Worm (Caenorhabditis elegans) whole organism, L4/young adult: ENCODE results near the gene ZK666.2.
"Not testable (repeated sequence)": the region's sequence is repeated elsewhere in the genome, so short reads cannot be mapped to it uniquely, and the experiment has no call there.

Source experiments
- W03F9.2 ChIP-seq: fragments of 150-350 bp; optimal IDR thresholded peaks from 2 replicates; lab custom pipeline; 2014; ENCODE audit warnings: missing biosample characterization, missing genetic modification characterization
- dao-5 ChIP-seq: sonication (generic microtip); optimal IDR thresholded peaks from 2 replicates; lab custom pipeline; 2016; ENCODE audit warnings: missing genotype, missing genetic modification characterization, moderate library complexity, missing compliant biosample characterization
- him-1 ChIP-seq: sonication (generic microtip); optimal IDR thresholded peaks from 2 replicates; lab custom pipeline; 2016; ENCODE audit warnings: missing genotype, missing genetic modification reagents, missing genetic modification characterization, missing compliant biosample characterization

Gene ZK666.2

DNA sequence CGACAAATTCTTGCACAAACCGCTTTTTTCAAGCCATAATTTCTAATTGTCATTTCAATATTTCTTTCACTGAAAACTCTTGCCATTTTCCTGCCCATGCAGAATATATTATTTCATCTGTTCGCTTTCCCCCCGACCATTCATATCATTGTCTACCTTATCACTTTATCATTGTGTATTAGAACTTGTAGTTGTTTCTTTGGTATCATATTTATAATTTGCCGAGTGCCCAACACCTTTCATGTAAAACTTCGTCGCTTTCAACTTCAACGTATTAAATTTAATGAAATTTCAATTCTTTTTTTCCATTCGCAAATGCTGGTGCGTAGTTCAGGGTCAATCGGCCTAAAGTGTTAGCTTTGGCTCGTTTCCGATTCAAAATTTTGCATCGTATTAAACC, 28.8 kb downstream of the ZK666.2 start, which contains the start of gene ZK673.1:
Gene ZK673.1, plus strand, starts transcription at position 301 of the 400 bp plus-strand sequence.
- not testable (repeated sequence) for TF ChIP-seq him-1, W03F9.2, dao-5 (tag; lab: Kevin White, UChicago)

- TF ChIP-seq dao-5 (tag; lab: Kevin White, UChicago) (no peak), him-1 (tag; lab: Kevin White, UChicago) (no peak), W03F9.2 (tag; lab: Kevin White, UChicago) (no peak)
Measured at ce11 chrII:10439976-10440375, 31.7 kb downstream of the ZK666.2 start, which contains the start of gene E04D5.4. TSS of gene E04D5.4 (plus strand) at chrII:10440276.

- TF ChIP-seq him-1 (tag; lab: Kevin White, UChicago) (no peak), dao-5 (tag; lab: Kevin White, UChicago) (no peak), W03F9.2 (tag; lab: Kevin White, UChicago) (no peak)
Measured at ce11 chrII:10437840-10438239, 33.9 kb downstream of the ZK666.2 start.

DNA sequence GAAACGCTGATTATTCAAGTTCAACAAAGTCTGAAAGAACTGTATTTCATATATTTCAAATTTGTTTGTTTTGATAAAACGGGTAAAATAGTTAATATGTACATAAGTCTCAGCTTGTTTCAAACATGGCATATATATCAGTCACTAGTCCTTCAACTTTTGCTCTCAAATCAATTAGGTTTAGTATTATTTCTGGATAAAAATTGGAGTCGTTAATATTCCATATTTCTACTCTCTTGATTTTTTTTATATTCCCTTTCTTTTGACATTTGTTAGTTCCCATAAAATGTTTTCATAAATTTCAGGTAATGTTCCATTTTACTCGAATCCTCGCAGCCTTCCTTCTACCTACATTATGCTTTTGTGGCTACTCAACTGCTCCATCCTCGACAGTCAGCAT, 35.9 kb downstream of the ZK666.2 start, which contains the start of gene cut-4:
Gene cut-4, plus strand, starts transcription at position 301 of the 400 bp plus-strand sequence.
- TF ChIP-seq him-1 (tag; lab: Kevin White, UChicago) (no peak), dao-5 (tag; lab: Kevin White, UChicago) (no peak), W03F9.2 (tag; lab: Kevin White, UChicago) (no peak)

ce11 chrII:10421941-10422340, 49.7 kb downstream of the ZK666.2 start, which contains the start of gene frpr-21:
TSS of gene frpr-21 (minus strand) at chrII:10422041.
- TF ChIP-seq dao-5 (tag; lab: Kevin White, UChicago): no peak
- TF ChIP-seq him-1 (tag; lab: Kevin White, UChicago): no peak
- no peak for TF ChIP-seq W03F9.2 (tag; lab: Kevin White, UChicago)
